6 worm cellular contexts compared by ENCODE assay signal in the genomic region with DNA sequence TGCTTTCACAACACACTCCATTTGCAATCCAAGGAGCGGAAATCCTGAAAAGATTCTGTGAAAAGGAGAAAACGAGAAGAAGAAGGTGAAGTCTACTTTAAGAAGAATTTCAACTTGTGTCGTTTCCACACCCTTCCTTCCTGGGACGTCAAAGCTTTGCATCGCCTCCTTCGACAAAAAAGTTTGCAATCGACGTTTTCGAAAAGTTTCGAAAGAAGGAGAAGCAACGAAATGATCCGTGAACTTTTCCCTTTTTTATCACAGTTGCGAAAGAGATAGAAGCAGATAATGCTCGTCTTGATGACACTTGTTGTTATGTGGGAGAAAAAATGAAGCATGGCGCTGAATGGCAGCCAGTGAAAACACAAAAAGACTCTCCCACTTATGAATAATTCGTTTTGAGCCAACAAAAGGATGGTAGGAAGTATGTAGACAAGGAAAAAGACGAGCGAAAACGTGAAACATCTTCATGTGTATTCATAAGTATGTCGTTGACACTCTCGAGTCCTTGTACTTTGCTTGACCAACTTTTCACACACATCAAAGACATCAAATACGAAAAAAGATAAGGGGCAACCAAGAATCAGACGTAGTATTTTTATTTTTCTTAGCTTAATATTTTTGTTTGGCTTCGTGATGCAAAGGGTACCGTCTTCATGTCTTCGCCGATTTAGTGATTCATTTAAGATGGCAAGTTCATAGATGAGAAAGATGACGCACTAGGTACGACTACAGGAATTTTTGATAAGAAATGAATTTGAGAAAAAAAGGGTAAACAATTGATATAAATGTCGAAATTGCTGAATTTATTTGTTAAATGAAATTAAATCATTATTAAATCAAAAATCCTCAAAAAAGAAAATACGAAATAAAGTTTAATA.
A peak's percentile ranks its signal among the peaks of the same experiment; 100 is the strongest.
TF ChIP-seq lines count a peak whose summit lies in the region.

No protein-coding gene starts in this region.

TF ChIP-seq in whole organism, L1 larva, 84 proteins besides CTCF, POLR2A, EP300 and RAD21 (continues in another document):
- TF ChIP-seq pqm-1 (tag; optimal IDR thresholded peaks at IDR 0.05; lab: Kevin White, UChicago) (no peak), nhr-20 (tag; optimal IDR thresholded peaks at IDR 0.05; lab: Kevin White, UChicago) (peak; percentile 3), rnt-1 (tag; optimal IDR thresholded peaks at IDR 0.05; lab: Kevin White, UChicago) (peak; percentile 55), nhr-85 (tag; lab: Kevin White, UChicago) (peak; percentile 37), mab-9 (GFP tag; IDR thresholded peaks at IDR 0.05; lab: Robert Waterston, UW) (no peak), fkh-10 (GFP tag; optimal IDR thresholded peaks at IDR 0.05; lab: Kevin White, UChicago) (peak; percentile 66), fkh-8 (tag; optimal IDR thresholded peaks at IDR 0.05; lab: Kevin White, UChicago) (peak; percentile 36), isw-1 (GFP tag; IDR thresholded peaks at IDR 0.05; lab: Robert Waterston, UW) (peak; percentile 14; the same call in 1 of the 2 replicates), lin-14 (GFP tag; optimal IDR thresholded peaks at IDR 0.05; lab: Kevin White, UChicago) (peak; percentile 77), vab-15 (tag; optimal IDR thresholded peaks at IDR 0.05; lab: Kevin White, UChicago) (no peak), nhr-71 (tag; optimal IDR thresholded peaks at IDR 0.05; lab: Kevin White, UChicago) (peak; percentile 38), hlh-4 (tag; optimal IDR thresholded peaks at IDR 0.05; lab: Kevin White, UChicago) (no peak), pag-3 (tag; optimal IDR thresholded peaks at IDR 0.05; lab: Kevin White, UChicago; ENCODE audit: borderline replicate concordance, insufficient read depth) (peak; percentile 28)

TF ChIP-seq in whole organism, L2 larva, 48 proteins besides CTCF, POLR2A, EP300 and RAD21 (continues in another document):
- TF ChIP-seq crh-2 (tag; optimal IDR thresholded peaks at IDR 0.05; lab: Kevin White, UChicago) (peak; percentile 4), ZK546.5 (tag; optimal IDR thresholded peaks at IDR 0.05; lab: Kevin White, UChicago) (no peak), aly-2 (tag; optimal IDR thresholded peaks at IDR 0.05; lab: Kevin White, UChicago) (no peak), ztf-11 (tag; optimal IDR thresholded peaks at IDR 0.05; lab: Kevin White, UChicago) (no peak), nhr-11 (tag; optimal IDR thresholded peaks at IDR 0.05; lab: Kevin White, UChicago) (no peak), nhr-77 (tag; optimal IDR thresholded peaks at IDR 0.05; lab: Kevin White, UChicago) (no peak), lin-11 (tag; optimal IDR thresholded peaks at IDR 0.05; lab: Kevin White, UChicago) (no peak), unc-55 (GFP tag; optimal IDR thresholded peaks at IDR 0.05; lab: Kevin White, UChicago) (peak; percentile 13), peb-1 (tag; optimal IDR thresholded peaks at IDR 0.05; lab: Kevin White, UChicago) (no peak), nhr-23 (tag; optimal IDR thresholded peaks at IDR 0.05; lab: Kevin White, UChicago) (no peak), nhr-12 (tag; optimal IDR thresholded peaks at IDR 0.05; lab: Kevin White, UChicago) (no peak), Y55F3AM.14 (GFP tag; optimal IDR thresholded peaks at IDR 0.05; lab: Kevin White, UChicago) (no peak), nhr-21 (tag; optimal IDR thresholded peaks at IDR 0.05; lab: Kevin White, UChicago) (no peak), unc-39 (tag; optimal IDR thresholded peaks at IDR 0.05; lab: Kevin White, UChicago) (no peak), ceh-82 (tag; optimal IDR thresholded peaks at IDR 0.05; lab: Kevin White, UChicago) (no peak)

TF ChIP-seq in whole organism, L3 larva, 47 proteins besides CTCF, POLR2A, EP300 and RAD21 (continues in another document):
- no peak for TF ChIP-seq sea-2 (GFP tag; optimal IDR thresholded peaks at IDR 0.05; lab: Kevin White, UChicago)
- TF ChIP-seq ama-1 (optimal IDR thresholded peaks at IDR 0.05; lab: Kevin White, UChicago): no peak
- no peak for TF ChIP-seq nhr-77 (tag; optimal IDR thresholded peaks at IDR 0.05; lab: Kevin White, UChicago)
- TF ChIP-seq ceh-82 (tag; optimal IDR thresholded peaks at IDR 0.05; lab: Kevin White, UChicago): no peak
- TF ChIP-seq pha-4 (tag; optimal IDR thresholded peaks at IDR 0.05; lab: Kevin White, UChicago): no peak
- no peak for TF ChIP-seq hmg-11 (tag; optimal IDR thresholded peaks at IDR 0.05; lab: Kevin White, UChicago)
- TF ChIP-seq nfya-1 (tag; optimal IDR thresholded peaks at IDR 0.05; lab: Kevin White, UChicago; ENCODE audit: insufficient read depth): peak; percentile 14
- TF ChIP-seq nhr-43 (tag; optimal IDR thresholded peaks at IDR 0.05; lab: Kevin White, UChicago; ENCODE audit: poor library complexity, severe bottlenecking): no peak
- TF ChIP-seq nhr-28 (tag; optimal IDR thresholded peaks at IDR 0.05; lab: Kevin White, UChicago): no peak
- TF ChIP-seq nhr-12 (tag; optimal IDR thresholded peaks at IDR 0.05; lab: Kevin White, UChicago): no peak
- peak; percentile 32 for TF ChIP-seq pqm-1 (tag; optimal IDR thresholded peaks at IDR 0.05; lab: Kevin White, UChicago)
- peak; percentile 11 for TF ChIP-seq egl-5 (tag; optimal IDR thresholded peaks at IDR 0.05; lab: Kevin White, UChicago)
- TF ChIP-seq fkh-10 (GFP tag; optimal IDR thresholded peaks at IDR 0.05; lab: Kevin White, UChicago): peak; percentile 18
- peak; percentile 53 for TF ChIP-seq elt-2 (tag; optimal IDR thresholded peaks at IDR 0.05; lab: Kevin White, UChicago)

TF ChIP-seq in whole organism, L4 larva, 104 proteins besides CTCF, POLR2A, EP300 and RAD21 (continues in another document):
- no peak for TF ChIP-seq Y48G9A.11 (GFP tag; IDR thresholded peaks at IDR 0.05; lab: Robert Waterston, UW)
- no peak for TF ChIP-seq F10B5.3 (tag; optimal IDR thresholded peaks at IDR 0.05; lab: Kevin White, UChicago)
- no peak for TF ChIP-seq daf-16 (GFP tag; optimal IDR thresholded peaks at IDR 0.05; lab: Kevin White, UChicago)
- peak; percentile 58 for TF ChIP-seq daf-16 (tag; optimal IDR thresholded peaks at IDR 0.05; lab: Kevin White, UChicago)
- no peak for TF ChIP-seq mes-2 (tag; optimal IDR thresholded peaks at IDR 0.05; lab: Kevin White, UChicago; ENCODE audit: poor library complexity, severe bottlenecking)
- no peak for TF ChIP-seq zag-1 (tag; optimal IDR thresholded peaks at IDR 0.05; lab: Kevin White, UChicago)
- no peak for TF ChIP-seq set-16 (GFP tag; IDR thresholded peaks at IDR 0.05; lab: Robert Waterston, UW)
- no peak for TF ChIP-seq jun-1 (tag; optimal IDR thresholded peaks at IDR 0.05; lab: Kevin White, UChicago)
- no peak for TF ChIP-seq rbr-2 (tag; optimal IDR thresholded peaks at IDR 0.05; lab: Kevin White, UChicago)
- peak; percentile 10 for TF ChIP-seq fkh-10 (GFP tag; optimal IDR thresholded peaks at IDR 0.05; lab: Kevin White, UChicago)
- no peak for TF ChIP-seq lin-15B (tag; optimal IDR thresholded peaks at IDR 0.05; lab: Kevin White, UChicago)
- TF ChIP-seq php-3 (GFP tag; IDR thresholded peaks at IDR 0.05; lab: Robert Waterston, UW): no peak
- no peak for TF ChIP-seq nhr-77 (tag; optimal IDR thresholded peaks at IDR 0.05; lab: Kevin White, UChicago)
- no peak for TF ChIP-seq sdz-12 (GFP tag; optimal IDR thresholded peaks at IDR 0.05; lab: Kevin White, UChicago)
- TF ChIP-seq lin-38 (GFP tag; IDR thresholded peaks at IDR 0.05; lab: Robert Waterston, UW): no peak

TF ChIP-seq in whole organism, late embryonic, 69 proteins besides CTCF, POLR2A, EP300 and RAD21:
- TF ChIP-seq pha-4 (tag; optimal IDR thresholded peaks at IDR 0.05; lab: Kevin White, UChicago): no peak
- no peak for TF ChIP-seq mec-3 (tag; optimal IDR thresholded peaks at IDR 0.05; lab: Kevin White, UChicago; ENCODE audit: borderline replicate concordance)
- peak; percentile 28 for TF ChIP-seq ceh-31 (tag; optimal IDR thresholded peaks at IDR 0.05; lab: Kevin White, UChicago)
- no peak for TF ChIP-seq rnt-1 (tag; optimal IDR thresholded peaks at IDR 0.05; lab: Kevin White, UChicago)
- no peak for TF ChIP-seq unc-55 (GFP tag; optimal IDR thresholded peaks at IDR 0.05; lab: Kevin White, UChicago)
- TF ChIP-seq lin-11 (tag; optimal IDR thresholded peaks at IDR 0.05; lab: Kevin White, UChicago): no peak
- no peak for TF ChIP-seq ceh-45 (GFP tag; IDR thresholded peaks at IDR 0.05; lab: Robert Waterston, UW)

TF ChIP-seq in whole organism, young adult, 124 proteins besides CTCF, POLR2A, EP300 and RAD21 (continues in another document):
- TF ChIP-seq lin-40 (tag; optimal IDR thresholded peaks at IDR 0.05; lab: Kevin White, UChicago) (no peak), lsy-27 (tag; optimal IDR thresholded peaks at IDR 0.05; lab: Kevin White, UChicago; ENCODE audit: borderline replicate concordance, insufficient read depth) (no peak), B0035.1 (tag; optimal IDR thresholded peaks at IDR 0.05; lab: Kevin White, UChicago) (no peak), Y56A3A.18 (GFP tag; IDR thresholded peaks at IDR 0.05; lab: Robert Waterston, UW) (no peak), zim-3 (tag; optimal IDR thresholded peaks at IDR 0.05; lab: Kevin White, UChicago) (no peak), egl-44 (GFP tag; IDR thresholded peaks at IDR 0.05; lab: Robert Waterston, UW) (no peak), madf-3 (GFP tag; IDR thresholded peaks at IDR 0.05; lab: Robert Waterston, UW) (no peak), nhr-80 (tag; optimal IDR thresholded peaks at IDR 0.05; lab: Kevin White, UChicago) (peak; percentile 34), hsf-1 (GFP tag; IDR thresholded peaks at IDR 0.05; lab: Robert Waterston, UW) (no peak), nfya-1 (tag; optimal IDR thresholded peaks at IDR 0.05; lab: Kevin White, UChicago; ENCODE audit: borderline replicate concordance, insufficient read depth) (no peak), F33H1.4 (GFP tag; IDR thresholded peaks at IDR 0.05; lab: Robert Waterston, UW) (no peak), F39B2.1 (GFP tag; IDR thresholded peaks at IDR 0.05; lab: Robert Waterston, UW) (no peak), ztf-25 (GFP tag; IDR thresholded peaks at IDR 0.05; lab: Robert Waterston, UW) (no peak), K12H6.12 (tag; optimal IDR thresholded peaks at IDR 0.05; lab: Kevin White, UChicago) (peak; percentile 12), pbrm-1 (GFP tag; IDR thresholded peaks at IDR 0.05; lab: Robert Waterston, UW) (no peak), F37B4.10 (GFP tag; IDR thresholded peaks at IDR 0.05; lab: Robert Waterston, UW) (no peak), nhr-27 (tag; optimal IDR thresholded peaks at IDR 0.05; lab: Kevin White, UChicago) (no peak), chd-7 (tag; optimal IDR thresholded peaks at IDR 0.05; lab: Kevin White, UChicago) (no peak), cebp-1 (GFP tag; IDR thresholded peaks at IDR 0.05; lab: Robert Waterston, UW) (no peak), cebp-1 (tag; optimal IDR thresholded peaks at IDR 0.05; lab: Kevin White, UChicago) (peak; percentile 86), ceh-27 (GFP tag; optimal IDR thresholded peaks at IDR 0.05; lab: Kevin White, UChicago) (peak; percentile 17), T07F8.4 (tag; optimal IDR thresholded peaks at IDR 0.05; lab: Kevin White, UChicago) (no peak), nfya-2 (GFP tag; IDR thresholded peaks at IDR 0.05; lab: Robert Waterston, UW) (no peak), die-1 (tag; optimal IDR thresholded peaks at IDR 0.05; lab: Kevin White, UChicago) (no peak), somi-1 (GFP tag; optimal IDR thresholded peaks at IDR 0.05; lab: Kevin White, UChicago) (no peak), ceh-58 (GFP tag; IDR thresholded peaks at IDR 0.05; lab: Robert Waterston, UW) (no peak)
